Worm (Caenorhabditis elegans) whole organism, young adult: ENCODE results near the gene Y49F6B.19.

Experiments used
- F10E7.11 ChIP-seq: sonication (generic microtip); optimal IDR thresholded peaks from 2 replicates; lab custom pipeline; 2017; ENCODE audit warnings: mild to moderate bottlenecking, missing genetic modification characterization, moderate library complexity, missing compliant biosample characterization
- F39B2.1 ChIP-seq: fragments of 200-800 bp; sonication (Bioruptor generic); IDR thresholded peaks from 2 replicates; pipeline ENCODE4 v1.3.6; 2022; ENCODE audit warnings: missing genetic modification reagents, missing genetic modification characterization, missing compliant biosample characterization
- F49E8.2 ChIP-seq: sonication (generic microtip); optimal IDR thresholded peaks from 3 replicates; lab custom pipeline; 2017; ENCODE audit warnings: missing genetic modification characterization, mild to moderate bottlenecking, missing compliant biosample characterization, antibody characterized with exemption, moderate library complexity; ENCODE audit not compliant: insufficient read depth
- F52B5.7 ChIP-seq: sonication (generic microtip); optimal IDR thresholded peaks from 2 replicates; lab custom pipeline; 2016; ENCODE audit warnings: mild to moderate bottlenecking, missing genetic modification characterization, missing compliant biosample characterization
- F57C9.4 ChIP-seq: sonication (generic microtip); optimal IDR thresholded peaks from 2 replicates; lab custom pipeline; 2017; ENCODE audit warnings: mild to moderate bottlenecking, missing genetic modification characterization, missing compliant biosample characterization
- K11D2.4 ChIP-seq: fragments of 200-800 bp; sonication (Bioruptor generic); IDR thresholded peaks from 2 replicates; pipeline ENCODE4 v1.3.6; 2022; ENCODE audit warnings: missing genetic modification reagents, missing genetic modification characterization, missing compliant biosample characterization
- K12H6.12 ChIP-seq: fragments of 200-800 bp; sonication (Bioruptor generic); optimal IDR thresholded peaks from 2 replicates; lab custom pipeline; 2018; ENCODE audit warnings: mild to moderate bottlenecking, missing genetic modification characterization, missing compliant biosample characterization
- athp-1 ChIP-seq: sonication (generic microtip); optimal IDR thresholded peaks from 2 replicates; lab custom pipeline; 2017; ENCODE audit warnings: mild to moderate bottlenecking, missing genetic modification characterization, missing compliant biosample characterization
- attf-3 ChIP-seq: fragments of 200-800 bp; sonication (Bioruptor generic); conservative IDR thresholded peaks from 2 replicates; pipeline ENCODE4 v1.3.6; 2022; ENCODE audit warnings: missing genetic modification reagents, missing genetic modification characterization, missing compliant biosample characterization
- ccch-3 ChIP-seq: fragments of 200-800 bp; sonication (Bioruptor generic); optimal IDR thresholded peaks from 2 replicates; lab custom pipeline; 2018; ENCODE audit warnings: mild to moderate bottlenecking, missing genetic modification characterization, missing compliant biosample characterization
- cebp-1 ChIP-seq, 2 experiments: fragments of 200-800 bp in 1 of 2; sonication (Bioruptor generic) in 1 of 2; sonication (generic microtip) in 1 of 2; IDR thresholded peaks in 1 of 2; optimal IDR thresholded peaks in 1 of 2; 2 replicates each; pipeline versions ENCODE4 v1.3.6 to Lab custom; 2017 to 2022; ENCODE audit warnings: missing compliant biosample characterization in 2 of 2, missing genetic modification characterization in 2 of 2, mild to moderate bottlenecking in 1 of 2, missing genetic modification reagents in 1 of 2, moderate library complexity in 1 of 2
- cebp-2 ChIP-seq: fragments of 200-800 bp; sonication (Bioruptor generic); IDR thresholded peaks from 2 replicates; pipeline ENCODE4 v1.3.6; 2022; ENCODE audit warnings: missing genetic modification characterization, missing compliant biosample characterization
- ceh-100 ChIP-seq: fragments of 200-800 bp; sonication (Bioruptor generic); IDR thresholded peaks from 2 replicates; pipeline ENCODE4 v1.3.6; 2022; ENCODE audit warnings: missing genetic modification reagents, missing genetic modification characterization, missing compliant biosample characterization
- ceh-27 ChIP-seq: fragments of 200-800 bp; sonication (Bioruptor generic); optimal IDR thresholded peaks from 2 replicates; lab custom pipeline; 2018; ENCODE audit warnings: mild to moderate bottlenecking, missing genetic modification characterization, moderate library complexity, missing compliant biosample characterization
- ceh-40 ChIP-seq: fragments of 200-800 bp; sonication (Bioruptor generic); IDR thresholded peaks from 2 replicates; pipeline ENCODE4 v1.3.6; 2022; ENCODE audit warnings: missing genetic modification characterization, missing compliant biosample characterization
- ceh-91 ChIP-seq: fragments of 200-800 bp; sonication (Bioruptor generic); IDR thresholded peaks from 2 replicates; pipeline ENCODE4 v1.3.6; 2022; ENCODE audit warnings: missing genetic modification reagents, missing genetic modification characterization, missing compliant biosample characterization
- chd-7 ChIP-seq: sonication (generic microtip); optimal IDR thresholded peaks from 2 replicates; lab custom pipeline; 2016; ENCODE audit warnings: mild to moderate bottlenecking, missing genetic modification characterization, moderate library complexity, missing compliant biosample characterization
- efl-1 ChIP-seq: fragments of 150-350 bp; optimal IDR thresholded peaks from 2 replicates; lab custom pipeline; 2014; ENCODE audit warnings: missing biosample characterization, missing genetic modification reagents, missing genetic modification characterization
- egl-18 ChIP-seq: fragments of 200-800 bp; sonication (Bioruptor generic); IDR thresholded peaks from 2 replicates; pipeline ENCODE4 v1.3.6; 2022; ENCODE audit warnings: missing genetic modification reagents, missing genetic modification characterization, missing compliant biosample characterization
- egrh-3 ChIP-seq: fragments of 200-800 bp; sonication (Bioruptor generic); IDR thresholded peaks from 2 replicates; pipeline ENCODE4 v1.3.6; 2022; ENCODE audit warnings: missing genetic modification reagents, missing genetic modification characterization, missing compliant biosample characterization
- ekl-4 ChIP-seq: fragments of 200-800 bp; sonication (Bioruptor generic); IDR thresholded peaks from 2 replicates; pipeline ENCODE4 v1.3.6; 2022; ENCODE audit warnings: missing genetic modification reagents, missing genetic modification characterization, missing compliant biosample characterization
- fkh-3 ChIP-seq: sonication (generic microtip); optimal IDR thresholded peaks from 2 replicates; lab custom pipeline; 2016; ENCODE audit warnings: mild to moderate bottlenecking, missing genetic modification characterization, missing compliant biosample characterization
- gei-17 ChIP-seq: fragments of 200-800 bp; sonication (Bioruptor generic); optimal IDR thresholded peaks from 2 replicates; lab custom pipeline; 2018; ENCODE audit warnings: mild to moderate bottlenecking, missing genetic modification characterization, missing compliant biosample characterization
- him-1 ChIP-seq: sonication (generic microtip); optimal IDR thresholded peaks from 2 replicates; lab custom pipeline; 2016; ENCODE audit warnings: missing genotype, missing genetic modification reagents, missing genetic modification characterization, missing compliant biosample characterization
- hlh-12 ChIP-seq: sonication (generic microtip); optimal IDR thresholded peaks from 2 replicates; lab custom pipeline; 2016; ENCODE audit warnings: missing genetic modification characterization, missing compliant biosample characterization
- hmg-1.2 ChIP-seq: fragments of 200-800 bp; sonication (Bioruptor generic); IDR thresholded peaks from 2 replicates; pipeline ENCODE4 v1.3.6; 2022; ENCODE audit warnings: missing genetic modification reagents, missing genetic modification characterization, missing compliant biosample characterization
- lag-1 ChIP-seq: fragments of 200-800 bp; sonication (Bioruptor generic); IDR thresholded peaks from 2 replicates; pipeline ENCODE4 v1.3.6; 2022; ENCODE audit warnings: missing genetic modification reagents, missing genetic modification characterization, missing compliant biosample characterization
- lin-35 ChIP-seq, 3 experiments: fragments of 150-350 bp in 2 of 3; sonication (generic microtip) in 1 of 3; optimal IDR thresholded peaks; 2 replicates each; lab custom pipeline; 2014 to 2018; ENCODE audit warnings: missing biosample characterization in 3 of 3, missing genetic modification characterization in 3 of 3, missing genetic modification reagents in 3 of 3
- lsy-27 ChIP-seq: sonication (generic microtip); optimal IDR thresholded peaks from 2 replicates; lab custom pipeline; 2017; ENCODE audit warnings: missing genetic modification characterization, mild to moderate bottlenecking, missing compliant biosample characterization, antibody characterized with exemption, missing genotype, borderline replicate concordance; ENCODE audit not compliant: insufficient read depth
- madf-3 ChIP-seq: fragments of 200-800 bp; sonication (Bioruptor generic); IDR thresholded peaks from 2 replicates; pipeline ENCODE4 v1.3.6; 2022; ENCODE audit warnings: missing genetic modification reagents, missing genetic modification characterization, missing compliant biosample characterization
- mel-28 ChIP-seq: sonication (generic microtip); optimal IDR thresholded peaks from 2 replicates; lab custom pipeline; 2016; ENCODE audit warnings: borderline replicate concordance, mild to moderate bottlenecking, missing genetic modification characterization, missing compliant biosample characterization
- mes-4 ChIP-seq: sonication (generic microtip); optimal IDR thresholded peaks from 2 replicates; lab custom pipeline; 2016; ENCODE audit warnings: missing genotype, missing genetic modification characterization, missing compliant biosample characterization
- mxl-1 ChIP-seq: sonication (generic microtip); optimal IDR thresholded peaks from 2 replicates; lab custom pipeline; 2016; ENCODE audit warnings: missing genetic modification characterization, missing compliant biosample characterization
- nhr-120 ChIP-seq: fragments of 200-800 bp; sonication (Bioruptor generic); IDR thresholded peaks from 2 replicates; pipeline ENCODE4 v1.3.6; 2022; ENCODE audit warnings: missing genetic modification characterization, missing compliant biosample characterization
- nhr-179 ChIP-seq: sonication (generic microtip); optimal IDR thresholded peaks from 2 replicates; lab custom pipeline; 2016; ENCODE audit warnings: mild to moderate bottlenecking, missing genetic modification characterization, missing compliant biosample characterization
- nhr-90 ChIP-seq: sonication (generic microtip); optimal IDR thresholded peaks from 2 replicates; lab custom pipeline; 2016; ENCODE audit warnings: missing genotype, mild to moderate bottlenecking, missing genetic modification characterization, missing compliant biosample characterization
- snpc-1.1 ChIP-seq: sonication (generic microtip); optimal IDR thresholded peaks from 2 replicates; lab custom pipeline; 2017; ENCODE audit warnings: missing genetic modification characterization, mild to moderate bottlenecking, missing compliant biosample characterization, antibody characterized with exemption, moderate library complexity, missing genotype, missing genetic modification reagents; ENCODE audit not compliant: insufficient read depth
- snpc-1.3 ChIP-seq: sonication (generic microtip); optimal IDR thresholded peaks from 2 replicates; lab custom pipeline; 2017; ENCODE audit warnings: missing genetic modification characterization, mild to moderate bottlenecking, missing compliant biosample characterization, antibody characterized with exemption, moderate library complexity, missing genotype, missing genetic modification reagents; ENCODE audit not compliant: insufficient read depth
- snpc-3.4 ChIP-seq: sonication (generic microtip); optimal IDR thresholded peaks from 2 replicates; lab custom pipeline; 2017; ENCODE audit warnings: missing genetic modification characterization, mild to moderate bottlenecking, missing compliant biosample characterization, antibody characterized with exemption, moderate library complexity, missing genotype, missing genetic modification reagents
- snpc-4 ChIP-seq, 5 experiments: fragments of 150-350 bp in 1 of 5; sonication (generic microtip) in 4 of 5; optimal IDR thresholded peaks; 2 replicates each; lab custom pipeline; 2014 to 2018; ENCODE audit warnings: missing genetic modification characterization in 5 of 5, missing biosample characterization in 3 of 5, antibody characterized with exemption in 2 of 5, mild to moderate bottlenecking in 2 of 5, missing compliant biosample characterization in 2 of 5, missing genotype in 2 of 5, moderate library complexity in 2 of 5, missing genetic modification reagents in 1 of 5
- sptf-2 ChIP-seq: fragments of 200-800 bp; sonication (Bioruptor generic); optimal IDR thresholded peaks from 2 replicates; lab custom pipeline; 2018; ENCODE audit warnings: mild to moderate bottlenecking, missing genetic modification characterization, missing compliant biosample characterization
- tbp1 ChIP-seq: fragments of 200-800 bp; sonication (Bioruptor generic); optimal IDR thresholded peaks from 2 replicates; lab custom pipeline; 2018; ENCODE audit warnings: mild to moderate bottlenecking, missing genetic modification characterization, missing compliant biosample characterization
- zim-3 ChIP-seq: sonication (generic microtip); optimal IDR thresholded peaks from 2 replicates; lab custom pipeline; 2017; ENCODE audit warnings: mild to moderate bottlenecking, missing genetic modification characterization, moderate library complexity, missing compliant biosample characterization
- ztf-25 ChIP-seq: fragments of 200-800 bp; sonication (Bioruptor generic); IDR thresholded peaks from 2 replicates; pipeline ENCODE4 v1.3.6; 2022; ENCODE audit warnings: missing genetic modification reagents, missing genetic modification characterization, missing compliant biosample characterization
- ztf-26 ChIP-seq: sonication (generic microtip); optimal IDR thresholded peaks from 2 replicates; lab custom pipeline; 2017; ENCODE audit warnings: missing genetic modification characterization, missing compliant biosample characterization

The Y49F6B.19 gene

ce11 chrII:3502520-3503323 is 9.4 kb downstream of the Y49F6B.19 start, which contains the start of the genes col-71 and Y49F6B.2 (continued):
- TF ChIP-seq him-1 (tag; lab: Kevin White, UChicago) (no peak), mxl-1 (tag; lab: Kevin White, UChicago) (no peak), hlh-12 (tag; lab: Kevin White, UChicago) (no peak), mes-4 (no peak), nhr-90 (tag; lab: Kevin White, UChicago) (no peak), tbp1 (peak; percentile 49), F57C9.4 (no peak), F39B2.1 (GFP tag; lab: Robert Waterston, UW) (no peak), attf-3 (GFP tag; lab: Robert Waterston, UW) (peak; percentile 69), ztf-25 (GFP tag; lab: Robert Waterston, UW) (0 out of 2 replicates have a peak, but pooled peaks have one; percentile 70), cebp-1 (GFP tag; IDR thresholded peaks at IDR 0.05; lab: Robert Waterston, UW) (no peak), cebp-1 (tag; optimal IDR thresholded peaks at IDR 0.05; lab: Kevin White, UChicago) (peak; percentile 53), F52B5.7 (tag; lab: Kevin White, UChicago) (no peak), snpc-1.3 (tag; lab: Kevin White, UChicago) (no peak), nhr-120 (GFP tag; lab: Robert Waterston, UW) (no peak), chd-7 (no peak), mel-28 (tag; lab: Kevin White, UChicago) (no peak), ceh-100 (GFP tag; lab: Robert Waterston, UW) (peak; percentile 39), cebp-2 (GFP tag; lab: Robert Waterston, UW) (no peak), fkh-3 (tag; lab: Kevin White, UChicago) (no peak), zim-3 (tag; lab: Kevin White, UChicago) (no peak), efl-1 (peak; percentile 27), F49E8.2 (no peak), ceh-91 (peak; percentile 55), athp-1 (peak; percentile 58), snpc-4 (GFP tag; optimal IDR thresholded peaks at IDR 0.05; lab: Kevin White, UChicago) (no peak), snpc-4 (tag; optimal IDR thresholded peaks at IDR 0.05; lab: Kevin White, UChicago) (peak in 2 of 4 experiments; percentile 19 to 34), hmg-1.2 (no peak; the same call in 1 of the 2 replicates), K12H6.12 (peak; percentile 44), nhr-179 (no peak), ztf-26 (no peak), egl-18 (no peak), ccch-3 (no peak), snpc-1.1 (tag; lab: Kevin White, UChicago) (no peak), K11D2.4 (peak; percentile 69; the same call in 1 of the 2 replicates), ekl-4 (GFP tag; lab: Robert Waterston, UW) (0 out of 2 replicates have a peak, but pooled peaks have one; percentile 55), gei-17 (GFP tag; lab: Kevin White, UChicago) (no peak), ceh-40 (GFP tag; lab: Robert Waterston, UW) (no peak), ceh-27 (peak; percentile 72), F10E7.11 (no peak), snpc-3.4 (no peak), egrh-3 (GFP tag; lab: Robert Waterston, UW) (0 out of 2 replicates have a peak, but pooled peaks have one; percentile 30), sptf-2 (GFP tag; lab: Kevin White, UChicago) (no peak), lsy-27 (no peak), lin-35 (GFP tag; optimal IDR thresholded peaks at IDR 0.05; lab: Kevin White, UChicago) (peak in 2 of 3 experiments; percentile 21 to 67), madf-3 (no peak), lag-1 (GFP tag; lab: Robert Waterston, UW) (no peak)
